Fruit fly (Drosophila melanogaster): ENCODE data around the gene CG14841.

CG14841 gene

DNA sequence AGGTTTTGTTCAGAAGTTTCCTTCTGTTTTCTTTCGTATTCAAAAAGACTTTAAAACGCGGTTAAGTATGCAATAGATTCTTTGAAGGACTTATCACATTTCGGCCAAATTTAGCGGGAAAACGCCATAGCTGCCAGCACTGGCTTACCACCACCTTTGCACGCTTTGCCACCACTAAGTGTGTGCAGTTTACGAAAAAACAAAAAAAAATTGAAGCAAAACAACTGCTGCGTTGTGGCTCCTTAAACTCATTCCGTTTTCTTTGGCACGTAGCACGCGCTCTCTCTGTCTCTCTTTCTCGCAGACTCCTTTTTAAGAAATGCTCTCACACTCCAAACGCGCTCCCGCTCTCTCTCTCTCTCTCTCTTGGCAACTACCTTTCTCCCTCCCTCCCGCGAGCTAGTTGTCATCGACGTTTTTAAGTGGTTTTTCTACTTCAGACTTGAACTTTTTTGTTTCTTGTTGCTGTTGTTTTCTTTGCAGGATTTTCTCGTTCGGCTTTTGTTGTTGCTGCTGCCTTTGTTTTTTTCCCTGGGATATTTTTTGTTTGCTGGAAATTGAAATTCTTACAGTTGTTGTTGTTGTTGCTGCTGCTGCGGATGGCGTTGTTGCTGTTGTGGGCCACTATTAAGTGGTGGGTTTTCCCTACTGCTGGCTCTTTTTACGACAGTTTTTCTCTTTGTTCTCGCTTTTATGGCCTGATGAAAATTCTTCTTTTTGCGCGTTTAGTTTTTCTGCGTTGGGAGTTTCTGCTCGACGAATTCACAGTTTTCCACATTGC is 16.5 kb upstream of the CG14841 start (continued):
- no peak for TF ChIP-seq Abd-B (GFP tag; optimal IDR thresholded peaks at IDR 0.05)
- TF ChIP-seq BEAF-32 (GFP tag; optimal IDR thresholded peaks at IDR 0.05): no peak
- no peak for TF ChIP-seq H2.0 (GFP tag; IDR thresholded peaks at IDR 0.05)
- peak; percentile 46 for TF ChIP-seq Ets65A (GFP tag)
- no peak for TF ChIP-seq CG10462 (GFP tag; optimal IDR thresholded peaks at IDR 0.05)
- TF ChIP-seq Lim3 (GFP tag; IDR thresholded peaks at IDR 0.05): no peak
- TF ChIP-seq eve (GFP tag; optimal IDR thresholded peaks at IDR 0.05): no peak
- no peak for TF ChIP-seq Side (GFP tag; optimal IDR thresholded peaks at IDR 0.05)
- TF ChIP-seq vvl (GFP tag; IDR thresholded peaks at IDR 0.05): no peak
- no peak for TF ChIP-seq MESR4 (GFP tag; optimal IDR thresholded peaks at IDR 0.05)
- no peak for TF ChIP-seq Gug (GFP tag; IDR thresholded peaks at IDR 0.05)
- TF ChIP-seq CG9215 (GFP tag; IDR thresholded peaks at IDR 0.05): no peak
- peak; percentile 59 for TF ChIP-seq Tbp (GFP tag; optimal IDR thresholded peaks at IDR 0.05)
- 0 out of 2 replicates have a peak, but pooled peaks have one; percentile 43 for TF ChIP-seq sob (GFP tag; IDR thresholded peaks at IDR 0.05)
- TF ChIP-seq Dip3 (GFP tag; optimal IDR thresholded peaks at IDR 0.05): no peak
- TF ChIP-seq CG12071 (GFP tag; optimal IDR thresholded peaks at IDR 0.05): no peak
- no peak for TF ChIP-seq HLH4C (GFP tag; IDR thresholded peaks at IDR 0.05; ENCODE audit: partially characterized antibody)
- TF ChIP-seq CG13123 (GFP tag; optimal IDR thresholded peaks at IDR 0.05): no peak
- no peak for TF ChIP-seq Fer2 (tag; optimal IDR thresholded peaks at IDR 0.05)
- no peak for TF ChIP-seq mld (GFP tag; IDR thresholded peaks at IDR 0.05; ENCODE audit: partially characterized antibody)
- TF ChIP-seq kah (GFP tag; optimal IDR thresholded peaks at IDR 0.05): peak; percentile 1
- no peak for TF ChIP-seq al (GFP tag; IDR thresholded peaks at IDR 0.05)
- TF ChIP-seq sima (GFP tag; optimal IDR thresholded peaks at IDR 0.05): no peak
- TF ChIP-seq CG15601 (tag; optimal IDR thresholded peaks at IDR 0.05): no peak
- peak; percentile 12 for TF ChIP-seq jumu (GFP tag; optimal IDR thresholded peaks at IDR 0.05)
- no peak for TF ChIP-seq CG5180 (GFP tag; optimal IDR thresholded peaks at IDR 0.05)
- TF ChIP-seq maf-S (GFP tag; optimal IDR thresholded peaks at IDR 0.05): no peak
- no peak for TF ChIP-seq bbx (GFP tag; IDR thresholded peaks at IDR 0.05; ENCODE audit: partially characterized antibody)
- TF ChIP-seq CG10565 (GFP tag; optimal IDR thresholded peaks at IDR 0.05): no peak
- TF ChIP-seq Awh (GFP tag; IDR thresholded peaks at IDR 0.05): no peak
- no peak for TF ChIP-seq CG3407 (GFP tag; optimal IDR thresholded peaks at IDR 0.05)
- no peak for TF ChIP-seq ftz-f1 (GFP tag; optimal IDR thresholded peaks at IDR 0.05)
- no peak for TF ChIP-seq CG15696 (tag; optimal IDR thresholded peaks at IDR 0.05)
- peak; percentile 34 for TF ChIP-seq cg (GFP tag; optimal IDR thresholded peaks at IDR 0.05)
- TF ChIP-seq CG43689 (GFP tag; IDR thresholded peaks at IDR 0.05): no peak
- peak; percentile 96 to 97 for TF ChIP-seq Trl (optimal IDR thresholded peaks at IDR 0.05)
- no peak for TF ChIP-seq Trl (GFP tag; optimal IDR thresholded peaks at IDR 0.05)
- TF ChIP-seq Pdp1 (GFP tag; optimal IDR thresholded peaks at IDR 0.05): no peak
- no peak for TF ChIP-seq CG6791 (GFP tag; IDR thresholded peaks at IDR 0.05; ENCODE audit: partially characterized antibody)
- TF ChIP-seq CG14441 (GFP tag; IDR thresholded peaks at IDR 0.05): no peak
- no peak for TF ChIP-seq Oli (tag; optimal IDR thresholded peaks at IDR 0.05)
- peak; percentile 23 for TF ChIP-seq lab (GFP tag; optimal IDR thresholded peaks at IDR 0.05)
- no peak for TF ChIP-seq Hr78 (GFP tag; optimal IDR thresholded peaks at IDR 0.05)
- TF ChIP-seq CG11723 (GFP tag; optimal IDR thresholded peaks at IDR 0.05): no peak
- no peak for TF ChIP-seq luna (GFP tag; optimal IDR thresholded peaks at IDR 0.05)
- TF ChIP-seq CG32767 (GFP tag; IDR thresholded peaks at IDR 0.05): no peak
- no peak for TF ChIP-seq disco-r (GFP tag; optimal IDR thresholded peaks at IDR 0.05)
- no peak for TF ChIP-seq CG12769 (tag; optimal IDR thresholded peaks at IDR 0.05)
- no peak; the same call in 2 of the 3 replicates for TF ChIP-seq CG2199 (GFP tag; IDR thresholded peaks at IDR 0.05)
- TF ChIP-seq CG30020 (tag; optimal IDR thresholded peaks at IDR 0.05): no peak

All from whole organism, embryonic.